Fruit fly (Drosophila melanogaster): ENCODE data around the gene mRpL11.

Gene mRpL11

DNA sequence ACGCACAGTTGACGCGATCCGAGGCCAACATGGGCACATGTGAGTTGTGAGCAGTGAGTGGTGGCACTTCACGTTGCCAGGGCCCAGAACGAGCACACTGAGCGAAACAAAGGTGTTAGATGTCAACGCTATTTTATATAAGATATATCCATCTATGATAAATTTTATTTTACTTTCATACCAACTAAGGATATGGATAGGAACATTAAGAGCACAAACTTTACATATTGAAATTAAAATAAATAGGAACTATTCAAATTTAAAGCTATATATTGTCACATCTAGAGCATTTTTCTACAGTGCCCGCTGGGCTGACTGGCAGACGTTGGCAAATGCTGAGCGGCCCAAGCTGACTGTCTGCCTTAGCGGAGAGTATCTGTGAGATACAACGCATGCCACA, 41.9 kb upstream of the mRpL11 start (continued):
- no peak for TF ChIP-seq hkb (optimal IDR thresholded peaks at IDR 0.05)
- TF ChIP-seq hkb (GFP tag; IDR thresholded peaks at IDR 0.05): peak; percentile 52; the same call in 1 of the 2 replicates
- no peak for TF ChIP-seq sug (tag; optimal IDR thresholded peaks at IDR 0.05)
- peak; percentile 35 for TF ChIP-seq Nf-YB (GFP tag; optimal IDR thresholded peaks at IDR 0.05)
- peak; percentile 57 for TF ChIP-seq CG17359 (tag; optimal IDR thresholded peaks at IDR 0.05)
- peak; percentile 70 for TF ChIP-seq CoRest (tag; optimal IDR thresholded peaks at IDR 0.05)
- peak; percentile 80 for TF ChIP-seq row (GFP tag; IDR thresholded peaks at IDR 0.05)
- no peak for TF ChIP-seq CG3065 (GFP tag; optimal IDR thresholded peaks at IDR 0.05)
- peak; percentile 22 for TF ChIP-seq CG18599 (GFP tag; optimal IDR thresholded peaks at IDR 0.05)
- TF ChIP-seq amos (GFP tag; IDR thresholded peaks at IDR 0.05; ENCODE audit: partially characterized antibody): no peak
- TF ChIP-seq CG6654 (GFP tag; optimal IDR thresholded peaks at IDR 0.05): no peak
- no peak for TF ChIP-seq Poxn (GFP tag; IDR thresholded peaks at IDR 0.05)
- no peak for TF ChIP-seq pan (optimal IDR thresholded peaks at IDR 0.05)
- TF ChIP-seq pan (GFP tag; optimal IDR thresholded peaks at IDR 0.05 in 1 of 2, IDR thresholded peaks at IDR 0.05 in 1 of 2): peak in 1 of 2 experiments; percentile 55
- TF ChIP-seq CG8359 (GFP tag; optimal IDR thresholded peaks at IDR 0.05; ENCODE audit: borderline replicate concordance): peak; percentile 36
- TF ChIP-seq CG13296 (GFP tag; optimal IDR thresholded peaks at IDR 0.05): no peak
- no peak for TF ChIP-seq CG3995 (GFP tag; optimal IDR thresholded peaks at IDR 0.05)
- peak; percentile 35 for TF ChIP-seq CG18764 (GFP tag; optimal IDR thresholded peaks at IDR 0.05)
- peak; percentile 31 for TF ChIP-seq CG17385 (GFP tag; optimal IDR thresholded peaks at IDR 0.05)
- peak; percentile 73 for TF ChIP-seq CG17361 (GFP tag; IDR thresholded peaks at IDR 0.05)
- peak in 1 of 3 experiments; percentile 15 for TF ChIP-seq Stat92E (GFP tag; optimal IDR thresholded peaks at IDR 0.05)
- TF ChIP-seq Hand (GFP tag; optimal IDR thresholded peaks at IDR 0.05): no peak
- no peak for TF ChIP-seq CG18011 (GFP tag; optimal IDR thresholded peaks at IDR 0.05)
- TF ChIP-seq ssp (GFP tag; IDR thresholded peaks at IDR 0.05): peak; percentile 58
- no peak for TF ChIP-seq bowl (GFP tag; IDR thresholded peaks at IDR 0.05)
- no peak for TF ChIP-seq al (GFP tag; IDR thresholded peaks at IDR 0.05)
- TF ChIP-seq CG11247 (GFP tag; IDR thresholded peaks at IDR 0.05): no peak
- no peak for TF ChIP-seq CG2889 (GFP tag; IDR thresholded peaks at IDR 0.05)
- peak; percentile 43 for TF ChIP-seq nerfin-1 (tag; optimal IDR thresholded peaks at IDR 0.05)
- TF ChIP-seq dmrt99B (tag; optimal IDR thresholded peaks at IDR 0.05): peak; percentile 72
- TF ChIP-seq CG16813 (GFP tag; IDR thresholded peaks at IDR 0.05; ENCODE audit: partially characterized antibody): no peak
- TF ChIP-seq gsb (GFP tag; IDR thresholded peaks at IDR 0.05): peak; percentile 15; the same call in 1 of the 2 replicates
- TF ChIP-seq salm (tag; optimal IDR thresholded peaks at IDR 0.05): peak; percentile 1
- peak; percentile 74; the same call in 2 of the 3 replicates for TF ChIP-seq so (GFP tag; IDR thresholded peaks at IDR 0.05)
- TF ChIP-seq mirr (GFP tag; optimal IDR thresholded peaks at IDR 0.05): no peak
- TF ChIP-seq wdn (GFP tag; IDR thresholded peaks at IDR 0.05): no peak
- no peak for TF ChIP-seq abd-A (tag; optimal IDR thresholded peaks at IDR 0.05)
- no peak for TF ChIP-seq bigmax (GFP tag; optimal IDR thresholded peaks at IDR 0.05)
- TF ChIP-seq BEAF-32 (GFP tag; optimal IDR thresholded peaks at IDR 0.05): no peak
- TF ChIP-seq HmgZ (tag; optimal IDR thresholded peaks at IDR 0.05): no peak
- 0 out of 3 replicates have a peak, but pooled peaks have one; percentile 37 for TF ChIP-seq CG7357 (GFP tag; IDR thresholded peaks at IDR 0.05)
- no peak for TF ChIP-seq vnd (GFP tag; IDR thresholded peaks at IDR 0.05; ENCODE audit: partially characterized antibody)
- no peak for TF ChIP-seq inv (GFP tag; IDR thresholded peaks at IDR 0.05; ENCODE audit: partially characterized antibody)
- no peak for TF ChIP-seq CG9932 (GFP tag; IDR thresholded peaks at IDR 0.05)
- peak; percentile 72 for TF ChIP-seq CG7839 (tag; optimal IDR thresholded peaks at IDR 0.05)
- peak; percentile 4 for TF ChIP-seq Nf-YC (tag; optimal IDR thresholded peaks at IDR 0.05)
- TF ChIP-seq CG11560 (tag; IDR thresholded peaks at IDR 0.05): no peak
- 0 out of 2 replicates have a peak, but pooled peaks have one; percentile 16 for TF ChIP-seq sens-2 (GFP tag; IDR thresholded peaks at IDR 0.05)
- TF ChIP-seq ranshi (GFP tag; IDR thresholded peaks at IDR 0.05): peak; percentile 51; the same call in 1 of the 2 replicates
- peak; percentile 75 for TF ChIP-seq CG10267 (tag; optimal IDR thresholded peaks at IDR 0.05)

Data from whole organism, embryonic.